Worm (Caenorhabditis elegans) whole organism, L4 larva: ENCODE data around the gene Y32F6A.4.

Experiments
- F44E2.7 ChIP-seq: fragments of 200-800 bp; sonication (Bioruptor generic); IDR thresholded peaks from 2 replicates; pipeline ENCODE4 v2.1.2; 2022; ENCODE audit warnings: missing genetic modification characterization, missing compliant biosample characterization
- T26A8.4 ChIP-seq: fragments of 200-800 bp; sonication (Bioruptor generic); IDR thresholded peaks from 2 replicates; pipeline ENCODE4 v1.3.6; 2022; ENCODE audit warnings: missing genetic modification characterization, missing compliant biosample characterization
- Y105C5A.15 ChIP-seq: fragments of 200-800 bp; sonication (Bioruptor generic); IDR thresholded peaks from 2 replicates; pipeline ENCODE4 v1.3.6; 2022; ENCODE audit warnings: missing genetic modification characterization, missing compliant biosample characterization
- Y5F2A.4 ChIP-seq: fragments of 200-800 bp; sonication (Bioruptor generic); optimal IDR thresholded peaks from 2 replicates; lab custom pipeline; 2018; ENCODE audit warnings: mild to moderate bottlenecking, missing genetic modification characterization, missing compliant biosample characterization
- aha-1 ChIP-seq: fragments of 150-350 bp; peaks from one replicate; lab custom pipeline; 2014; ENCODE audit warnings: missing biosample characterization, missing genetic modification characterization
- aly-2 ChIP-seq: sonication (generic microtip); optimal IDR thresholded peaks from 2 replicates; lab custom pipeline; 2018; ENCODE audit warnings: missing biosample characterization, missing genetic modification characterization
- ama-1 ChIP-seq: fragments of 150-350 bp; optimal IDR thresholded peaks from 2 replicates; lab custom pipeline; 2014; ENCODE audit warnings: inconsistent platforms, mixed read lengths
- ceh-44 ChIP-seq: fragments of 200-800 bp; sonication (Bioruptor generic); IDR thresholded peaks from 2 replicates; pipeline ENCODE4 v1.3.6; 2022; ENCODE audit warnings: missing genetic modification reagents, missing genetic modification characterization, missing compliant biosample characterization
- ctbp-1 ChIP-seq: fragments of 200-800 bp; sonication (Bioruptor generic); IDR thresholded peaks from 2 replicates; pipeline ENCODE4 v1.3.6; 2022; ENCODE audit warnings: missing genetic modification reagents, missing genetic modification characterization, missing compliant biosample characterization
- daf-16 ChIP-seq, 3 experiments: sonication (generic microtip); optimal IDR thresholded peaks; 2 replicates each; lab custom pipeline; 2016 to 2017; ENCODE audit warnings: missing genetic modification characterization in 3 of 3, missing genetic modification reagents in 3 of 3, mild to moderate bottlenecking in 2 of 3, missing compliant biosample characterization in 2 of 3, missing biosample characterization in 1 of 3, moderate library complexity in 1 of 3
- daf-8 ChIP-seq: fragments of 200-800 bp; sonication (Bioruptor generic); IDR thresholded peaks from 2 replicates; pipeline ENCODE4 v1.3.6; 2022; ENCODE audit warnings: missing genetic modification characterization, missing compliant biosample characterization
- dmd-9 ChIP-seq: fragments of 200-800 bp; sonication (Bioruptor generic); IDR thresholded peaks from 2 replicates; pipeline ENCODE4 v1.3.6; 2022; ENCODE audit warnings: missing genetic modification reagents, missing genetic modification characterization, missing compliant biosample characterization
- dpl-1 ChIP-seq: fragments of 150-350 bp; optimal IDR thresholded peaks from 2 replicates; lab custom pipeline; 2014; ENCODE audit warnings: missing biosample characterization, missing genetic modification reagents, missing genetic modification characterization
- duxl-1 ChIP-seq: sonication (generic microtip); optimal IDR thresholded peaks from 2 replicates; lab custom pipeline; 2016; ENCODE audit warnings: mild to moderate bottlenecking, missing genetic modification characterization, moderate library complexity, missing compliant biosample characterization; ENCODE audit not compliant: poor library complexity
- egl-27 ChIP-seq: sonication (generic microtip); optimal IDR thresholded peaks from 3 replicates; lab custom pipeline; 2017; ENCODE audit warnings: missing biosample characterization, missing genetic modification reagents, missing genetic modification characterization
- egl-43 ChIP-seq: fragments of 200-800 bp; sonication (Bioruptor generic); IDR thresholded peaks from 2 replicates; pipeline ENCODE4 v1.3.6; 2022; ENCODE audit warnings: missing genetic modification reagents, missing genetic modification characterization, missing compliant biosample characterization
- hif-1 ChIP-seq, 2 experiments: sonication (generic microtip); optimal IDR thresholded peaks; 2 replicates each; lab custom pipeline; 2016 to 2017; ENCODE audit warnings: missing compliant biosample characterization in 2 of 2, missing genetic modification characterization in 2 of 2, missing genetic modification reagents in 2 of 2, missing genotype in 2 of 2, mild to moderate bottlenecking in 1 of 2
- hlh-11 ChIP-seq: fragments of 200-800 bp; sonication (Bioruptor generic); optimal IDR thresholded peaks from 2 replicates; lab custom pipeline; 2018; ENCODE audit warnings: mild to moderate bottlenecking, missing genetic modification characterization, missing compliant biosample characterization
- hlh-30 ChIP-seq: sonication (generic microtip); optimal IDR thresholded peaks from 2 replicates; lab custom pipeline; 2017; ENCODE audit warnings: antibody characterized with exemption, mild to moderate bottlenecking, missing genetic modification characterization, missing compliant biosample characterization; ENCODE audit not compliant: insufficient read depth
- lin-13 ChIP-seq: fragments of 150-350 bp; optimal IDR thresholded peaks from 2 replicates; lab custom pipeline; 2014; ENCODE audit warnings: missing biosample characterization, missing genetic modification reagents, missing genetic modification characterization
- lin-15B ChIP-seq: fragments of 150-350 bp; sonication (generic microtip); optimal IDR thresholded peaks from 3 replicates; lab custom pipeline; 2014; ENCODE audit warnings: missing biosample characterization, missing genetic modification characterization
- lsy-2 ChIP-seq, 2 experiments: fragments of 150-350 bp in 1 of 2; sonication (generic microtip) in 1 of 2; optimal IDR thresholded peaks; 2 replicates each; lab custom pipeline; 2014 to 2017; ENCODE audit warnings: missing biosample characterization in 2 of 2, missing genetic modification characterization in 2 of 2
- mep-1 ChIP-seq: fragments of 150-350 bp; sonication (generic microtip); optimal IDR thresholded peaks from 3 replicates; lab custom pipeline; 2014; ENCODE audit warnings: missing biosample characterization, missing genetic modification characterization
- nhr-102 ChIP-seq: sonication (generic microtip); optimal IDR thresholded peaks from 2 replicates; lab custom pipeline; 2016; ENCODE audit warnings: mild to moderate bottlenecking, missing genetic modification characterization, moderate library complexity, missing compliant biosample characterization
- nhr-28 ChIP-seq: fragments of 150-350 bp; optimal IDR thresholded peaks from 2 replicates; lab custom pipeline; 2014; ENCODE audit warnings: missing biosample characterization, missing genetic modification characterization
- nhr-41 ChIP-seq: fragments of 200-800 bp; sonication (Bioruptor generic); IDR thresholded peaks from 2 replicates; pipeline ENCODE4 v1.3.6; 2022; ENCODE audit warnings: missing genetic modification reagents, missing genetic modification characterization, missing compliant biosample characterization
- nhr-42 ChIP-seq: fragments of 200-800 bp; sonication (Bioruptor generic); IDR thresholded peaks from 2 replicates; pipeline ENCODE4 v1.3.6; 2022; ENCODE audit warnings: missing genetic modification characterization, missing compliant biosample characterization
- nhr-77 ChIP-seq: fragments of 150-350 bp; optimal IDR thresholded peaks from 2 replicates; lab custom pipeline; 2014; ENCODE audit warnings: missing biosample characterization, missing genetic modification characterization
- pha-4 ChIP-seq, 2 experiments: fragments of 150-350 bp in 1 of 2; fragments of 200-800 bp in 1 of 2; sonication (Bioruptor generic) in 1 of 2; IDR thresholded peaks in 1 of 2; optimal IDR thresholded peaks in 1 of 2; 2 replicates each; pipeline versions ENCODE4 v1.3.6 to Lab custom; 2014 to 2022; ENCODE audit warnings: missing genetic modification characterization in 2 of 2, missing genetic modification reagents in 2 of 2, missing biosample characterization in 1 of 2, missing compliant biosample characterization in 1 of 2
- php-3 ChIP-seq: fragments of 200-800 bp; sonication (Bioruptor generic); IDR thresholded peaks from 2 replicates; pipeline ENCODE4 v1.3.6; 2022; ENCODE audit warnings: missing genetic modification reagents, missing genetic modification characterization, missing compliant biosample characterization
- rbr-2 ChIP-seq: sonication (generic microtip); optimal IDR thresholded peaks from 2 replicates; lab custom pipeline; 2016; ENCODE audit warnings: missing genotype, missing genetic modification characterization, missing compliant biosample characterization
- unc-130 ChIP-seq: sonication (generic microtip); optimal IDR thresholded peaks from 2 replicates; lab custom pipeline; 2016; ENCODE audit warnings: missing genetic modification reagents, missing genetic modification characterization, missing compliant biosample characterization
- unc-62 ChIP-seq, 3 experiments: fragments of 150-350 bp in 1 of 3; sonication (generic microtip); optimal IDR thresholded peaks in 2 of 3; peaks in 1 of 3; 1 replicate in 1 of 3; 2 replicates in 2 of 3; lab custom pipeline; 2014 to 2017; ENCODE audit warnings: missing biosample characterization in 3 of 3, missing genetic modification characterization in 3 of 3, missing genetic modification reagents in 3 of 3, missing genotype in 1 of 3
- zip-2 ChIP-seq: fragments of 150-350 bp; optimal IDR thresholded peaks from 2 replicates; lab custom pipeline; 2014; ENCODE audit warnings: missing biosample characterization, missing genetic modification characterization

The Y32F6A.4 gene

DNA sequence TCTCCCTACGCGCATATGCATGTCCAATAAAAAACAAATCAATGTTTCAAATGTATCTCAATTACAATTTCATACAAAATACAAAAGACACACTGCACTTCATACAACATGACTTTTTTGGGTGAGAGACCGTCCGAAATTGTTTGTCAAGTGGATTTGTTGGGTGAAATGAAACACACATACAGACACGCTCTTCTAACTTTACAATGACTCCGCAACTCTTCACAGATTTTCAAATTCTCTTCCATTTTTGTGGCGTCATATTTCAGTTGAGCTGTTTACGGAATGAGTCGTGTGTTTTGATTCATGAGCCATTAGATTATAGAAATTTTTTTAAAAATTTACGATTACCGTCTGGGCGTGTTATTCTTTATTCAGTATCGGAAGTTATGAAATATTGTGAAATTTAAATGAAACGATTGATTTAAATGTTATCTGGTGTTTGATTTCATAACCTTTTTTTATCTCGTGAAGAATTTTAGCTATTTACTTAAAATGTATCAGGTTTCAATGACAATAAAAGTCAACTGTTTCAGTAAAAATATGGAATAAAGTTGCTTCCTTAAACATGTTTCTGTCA is 43.1 kb upstream of the Y32F6A.4 start:
- TF ChIP-seq ama-1 (lab: Kevin White, UChicago) (peak; percentile 93), Y5F2A.4 (GFP tag; lab: Kevin White, UChicago) (no peak), aha-1 (peak; percentile 89), egl-43 (no peak), php-3 (GFP tag; lab: Robert Waterston, UW) (no peak), hlh-11 (tag; lab: Kevin White, UChicago) (no peak), ceh-44 (GFP tag; lab: Robert Waterston, UW) (no peak), lin-15B (no peak), nhr-77 (tag; lab: Kevin White, UChicago) (no peak), lsy-2 (tag; optimal IDR thresholded peaks at IDR 0.05; lab: Kevin White, UChicago) (peak in 1 of 2 experiments; percentile 20), nhr-41 (GFP tag; lab: Robert Waterston, UW) (no peak), zip-2 (peak; percentile 86), aly-2 (no peak), hlh-30 (tag; lab: Kevin White, UChicago) (peak; percentile 6), nhr-28 (tag; lab: Kevin White, UChicago) (peak; percentile 20), hif-1 (tag; optimal IDR thresholded peaks at IDR 0.05; lab: Kevin White, UChicago) (peak in 1 of 2 experiments; percentile 23), mep-1 (tag; lab: Kevin White, UChicago) (peak; percentile 56), dpl-1 (no peak), unc-130 (GFP tag; lab: Kevin White, UChicago) (no peak)

DNA sequence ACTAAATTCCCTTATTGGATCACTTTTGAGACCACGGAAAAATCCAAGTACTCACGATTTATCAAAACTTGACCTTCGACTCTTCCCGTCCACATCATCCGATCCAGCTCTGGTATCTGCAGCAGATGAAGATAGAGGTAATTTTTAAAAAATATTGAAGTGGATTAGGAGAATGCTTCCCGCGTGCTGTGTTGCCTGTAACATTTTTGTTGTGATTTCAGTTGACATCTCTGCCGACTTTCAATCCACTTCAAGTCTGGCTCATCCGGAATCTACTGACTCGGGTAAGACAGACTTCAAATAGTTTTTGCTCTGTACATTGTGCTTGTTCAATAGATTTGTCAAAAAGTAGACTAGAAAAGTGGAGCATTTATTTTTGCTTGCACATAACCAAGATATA is 41.6 kb upstream of the Y32F6A.4 start:
- TF ChIP-seq lin-13 (GFP tag; lab: Kevin White, UChicago): no peak
- peak; percentile 66 for TF ChIP-seq ama-1 (lab: Kevin White, UChicago)
- no peak for TF ChIP-seq ctbp-1 (GFP tag; lab: Robert Waterston, UW)
- no peak for TF ChIP-seq zip-2
- TF ChIP-seq aha-1: peak; percentile 96
- TF ChIP-seq egl-27: no peak
- TF ChIP-seq hlh-11 (tag; lab: Kevin White, UChicago): no peak

DNA sequence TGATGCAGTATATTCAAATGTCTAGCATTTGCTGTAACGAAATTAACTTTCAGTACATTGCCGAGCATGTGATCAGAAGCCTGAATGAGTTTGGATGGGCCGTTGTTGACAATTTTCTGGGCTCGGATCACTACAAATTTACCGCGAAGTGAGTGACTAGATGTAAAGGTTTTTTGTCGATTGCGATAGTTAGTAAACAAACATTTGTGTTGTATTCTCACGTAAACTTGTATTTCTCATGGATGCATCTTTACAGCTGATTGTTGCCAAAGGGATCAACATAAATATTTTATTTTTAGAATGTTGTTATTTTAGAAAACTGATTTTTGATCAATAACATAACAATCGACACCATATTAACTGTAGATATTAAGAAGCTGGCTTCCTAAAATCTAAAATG is 40.2 kb upstream of the Y32F6A.4 start:
- TF ChIP-seq ama-1 (lab: Kevin White, UChicago) (peak; percentile 25), duxl-1 (tag; lab: Kevin White, UChicago) (no peak), aha-1 (peak; percentile 37), hif-1 (tag; optimal IDR thresholded peaks at IDR 0.05; lab: Kevin White, UChicago) (peak; percentile 48 to 87), T26A8.4 (0 out of 2 replicates have a peak, but pooled peaks have one; percentile 12), nhr-42 (no peak), unc-62 (GFP tag; optimal IDR thresholded peaks at IDR 0.05 in 1 of 2; lab: Kevin White, UChicago) (no peak), unc-62 (tag; optimal IDR thresholded peaks at IDR 0.05; lab: Kevin White, UChicago) (no peak), hlh-30 (tag; lab: Kevin White, UChicago) (no peak), dmd-9 (GFP tag; lab: Robert Waterston, UW) (no peak), pha-4 (GFP tag; IDR thresholded peaks at IDR 0.05; lab: Robert Waterston, UW) (no peak), pha-4 (tag; optimal IDR thresholded peaks at IDR 0.05; lab: Kevin White, UChicago) (peak; percentile 51), Y105C5A.15 (GFP tag; lab: Robert Waterston, UW) (no peak), daf-16 (GFP tag; optimal IDR thresholded peaks at IDR 0.05; lab: Kevin White, UChicago) (peak in 1 of 2 experiments; percentile 76), daf-16 (tag; optimal IDR thresholded peaks at IDR 0.05; lab: Kevin White, UChicago) (no peak), daf-8 (GFP tag; lab: Robert Waterston, UW) (no peak), rbr-2 (tag; lab: Kevin White, UChicago) (no peak), F44E2.7 (GFP tag; lab: Robert Waterston, UW) (no peak), nhr-102 (tag; lab: Kevin White, UChicago) (no peak), zip-2 (no peak)
